Worm (Caenorhabditis elegans) whole organism, late embryonic: ENCODE measurements around the gene F44E5.15.

Source experiments
- K09A11.1 ChIP-seq: sonication (generic microtip); optimal IDR thresholded peaks from 2 replicates; lab custom pipeline; 2017; ENCODE audit warnings: antibody characterized with exemption, mild to moderate bottlenecking, missing genetic modification characterization, missing compliant biosample characterization; ENCODE audit not compliant: insufficient read depth
- ceh-2 ChIP-seq: sonication (generic microtip); optimal IDR thresholded peaks from 2 replicates; lab custom pipeline; 2016; ENCODE audit warnings: missing genotype, missing genetic modification characterization, missing compliant biosample characterization
- ceh-30 ChIP-seq: fragments of 150-350 bp; optimal IDR thresholded peaks from 2 replicates; lab custom pipeline; 2014; ENCODE audit warnings: missing biosample characterization, missing genetic modification characterization
- ceh-45 ChIP-seq: fragments of 200-800 bp; sonication (Bioruptor generic); IDR thresholded peaks from 2 replicates; pipeline ENCODE4 v1.3.6; 2022; ENCODE audit warnings: missing genetic modification reagents, missing genetic modification characterization, missing compliant biosample characterization
- ceh-6 ChIP-seq: fragments of 200-800 bp; sonication (Bioruptor generic); optimal IDR thresholded peaks from 2 replicates; lab custom pipeline; 2018; ENCODE audit warnings: mild to moderate bottlenecking, missing genetic modification characterization, missing compliant biosample characterization
- elt-2 ChIP-seq: sonication (generic microtip); optimal IDR thresholded peaks from 2 replicates; lab custom pipeline; 2016; ENCODE audit warnings: missing genetic modification reagents, missing genetic modification characterization, missing compliant biosample characterization
- ets-4 ChIP-seq: sonication (generic microtip); optimal IDR thresholded peaks from 2 replicates; lab custom pipeline; 2016; ENCODE audit warnings: missing genetic modification characterization, missing compliant biosample characterization
- hlh-30 ChIP-seq: sonication (generic microtip); optimal IDR thresholded peaks from 2 replicates; lab custom pipeline; 2017; ENCODE audit warnings: antibody characterized with exemption, missing genetic modification characterization, missing compliant biosample characterization; ENCODE audit not compliant: insufficient read depth
- nhr-11 ChIP-seq: fragments of 150-350 bp; optimal IDR thresholded peaks from 2 replicates; lab custom pipeline; 2014; ENCODE audit warnings: missing biosample characterization, missing genetic modification characterization
- rnt-1 ChIP-seq: sonication (generic microtip); optimal IDR thresholded peaks from 2 replicates; lab custom pipeline; 2016; ENCODE audit warnings: missing genetic modification characterization, missing compliant biosample characterization
- sdc-2 ChIP-seq: sonication (generic microtip); optimal IDR thresholded peaks from 2 replicates; lab custom pipeline; 2016; ENCODE audit warnings: missing genotype, missing genetic modification characterization, missing compliant biosample characterization

DNA sequence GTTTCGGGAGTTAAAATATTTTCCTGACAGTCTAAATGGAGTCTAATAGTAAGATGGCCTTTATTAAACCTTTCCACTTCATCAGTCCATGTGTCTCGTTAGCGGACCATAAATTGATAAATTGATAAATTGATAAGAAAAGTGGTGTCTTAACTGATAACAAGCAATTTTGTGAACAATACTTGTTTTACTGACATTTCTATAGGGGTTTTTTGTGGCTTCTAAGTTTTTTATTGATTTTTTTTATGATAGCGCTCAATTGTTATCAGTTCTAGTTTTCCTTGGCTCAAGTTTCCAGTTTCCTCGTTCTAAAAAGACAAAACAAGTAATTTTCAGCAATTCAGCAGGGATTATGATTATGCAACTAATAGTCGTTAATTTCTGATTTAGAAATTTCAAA lies 30.0 kb downstream of the F44E5.15 start, which contains the start of gene F43G6.17:
- TF ChIP-seq hlh-30 (tag; lab: Kevin White, UChicago) (no peak), ceh-6 (GFP tag; lab: Kevin White, UChicago) (no peak), elt-2 (tag; lab: Kevin White, UChicago) (peak; percentile 57), nhr-11 (tag; lab: Kevin White, UChicago) (no peak), rnt-1 (tag; lab: Kevin White, UChicago) (no peak), ceh-2 (tag; lab: Kevin White, UChicago) (no peak), ets-4 (tag; lab: Kevin White, UChicago) (no peak), ceh-30 (tag; lab: Kevin White, UChicago) (no peak), K09A11.1 (tag; lab: Kevin White, UChicago) (no peak), ceh-45 (GFP tag; lab: Robert Waterston, UW) (no peak), sdc-2 (tag; lab: Kevin White, UChicago) (no peak)
